Worm (Caenorhabditis elegans): ENCODE data around the gene smc-3.

Gene smc-3

ce11 chrIII:11290554-11290953, at the start of gene smc-3, which contains the start of the genes gly-9 and mib-1:
TSS of gene smc-3 (plus strand) at chrIII:11290904.
TSS of gene gly-9 (minus strand) at chrIII:11290580.
TSS of gene mib-1 (minus strand) at chrIII:11290676.
- TF ChIP-seq lin-13 (tag; optimal IDR thresholded peaks at IDR 0.05): peak; percentile 18
- TF ChIP-seq unc-62 (GFP tag; optimal IDR thresholded peaks at IDR 0.05): no peak
- peak; percentile 6 for TF ChIP-seq lsy-2 (tag; optimal IDR thresholded peaks at IDR 0.05)
- peak; percentile 24 for TF ChIP-seq nhr-237 (tag; optimal IDR thresholded peaks at IDR 0.05)
- TF ChIP-seq cnd-1 (tag; optimal IDR thresholded peaks at IDR 0.05): no peak
- TF ChIP-seq ces-1 (GFP tag; optimal IDR thresholded peaks at IDR 0.05): peak; percentile 5

- TF ChIP-seq mep-1 (tag; optimal IDR thresholded peaks at IDR 0.05): no peak
- no peak for TF ChIP-seq hlh-1 (tag; optimal IDR thresholded peaks at IDR 0.05)
- TF ChIP-seq lsy-2 (tag; optimal IDR thresholded peaks at IDR 0.05): no peak
- TF ChIP-seq lin-32 (GFP tag; optimal IDR thresholded peaks at IDR 0.05): no peak
- no peak for TF ChIP-seq nhr-28 (tag; optimal IDR thresholded peaks at IDR 0.05)
- no peak for TF ChIP-seq zip-8 (tag; optimal IDR thresholded peaks at IDR 0.05)
- TF ChIP-seq nhr-237 (tag; optimal IDR thresholded peaks at IDR 0.05): no peak
- TF ChIP-seq blmp-1 (tag; optimal IDR thresholded peaks at IDR 0.05): no peak
- no peak for TF ChIP-seq nhr-12 (tag; optimal IDR thresholded peaks at IDR 0.05)
- no peak for TF ChIP-seq snpc-4 (tag; optimal IDR thresholded peaks at IDR 0.05)
These were observed 49.0 kb upstream of the smc-3 start for ce11 chrIII:11241583-11242187.

- TF ChIP-seq ceh-39 (tag; optimal IDR thresholded peaks at IDR 0.05): no peak
- TF ChIP-seq ces-1 (GFP tag; optimal IDR thresholded peaks at IDR 0.05): peak; percentile 55
- no peak for TF ChIP-seq elt-1 (tag; optimal IDR thresholded peaks at IDR 0.05; ENCODE audit: borderline replicate concordance, insufficient read depth)
- TF ChIP-seq mep-1 (tag; optimal IDR thresholded peaks at IDR 0.05): peak; percentile 34
- TF ChIP-seq unc-62 (GFP tag; optimal IDR thresholded peaks at IDR 0.05): peak; percentile 93
- TF ChIP-seq sptf-1 (tag; optimal IDR thresholded peaks at IDR 0.05): no peak
- TF ChIP-seq lsy-2 (tag; optimal IDR thresholded peaks at IDR 0.05): peak; percentile 7
- TF ChIP-seq hlh-1 (tag; optimal IDR thresholded peaks at IDR 0.05): peak; percentile 58
- peak; percentile 56 for TF ChIP-seq pha-4 (tag; optimal IDR thresholded peaks at IDR 0.05)
- peak; percentile 41 for TF ChIP-seq nhr-237 (tag; optimal IDR thresholded peaks at IDR 0.05)
- peak; percentile 92 for TF ChIP-seq unc-120 (tag; optimal IDR thresholded peaks at IDR 0.05; ENCODE audit: poor library complexity, severe bottlenecking)
These were observed 47.3 kb upstream of the smc-3 start for ce11 chrIII:11243421-11243820.

- no peak for TF ChIP-seq mab-5 (tag; optimal IDR thresholded peaks at IDR 0.05)
- TF ChIP-seq ceh-39 (tag; optimal IDR thresholded peaks at IDR 0.05): no peak
- TF ChIP-seq lin-13 (tag; optimal IDR thresholded peaks at IDR 0.05): no peak
- TF ChIP-seq unc-39 (tag; optimal IDR thresholded peaks at IDR 0.05): no peak
- no peak for TF ChIP-seq hlh-1 (tag; optimal IDR thresholded peaks at IDR 0.05)
- no peak for TF ChIP-seq elt-1 (tag; optimal IDR thresholded peaks at IDR 0.05; ENCODE audit: borderline replicate concordance, insufficient read depth)
- no peak for TF ChIP-seq elt-3 (tag; optimal IDR thresholded peaks at IDR 0.05)
- TF ChIP-seq nhr-28 (tag; optimal IDR thresholded peaks at IDR 0.05): no peak
- no peak for TF ChIP-seq sptf-1 (tag; optimal IDR thresholded peaks at IDR 0.05)
- TF ChIP-seq flh-1 (GFP tag; optimal IDR thresholded peaks at IDR 0.05): no peak
- no peak for TF ChIP-seq ces-1 (GFP tag; optimal IDR thresholded peaks at IDR 0.05)
- no peak for TF ChIP-seq pha-4 (tag; optimal IDR thresholded peaks at IDR 0.05)
- TF ChIP-seq snpc-4 (tag; optimal IDR thresholded peaks at IDR 0.05): no peak
- no peak for TF ChIP-seq tbx-8 (GFP tag; optimal IDR thresholded peaks at IDR 0.05)
- no peak for TF ChIP-seq unc-120 (tag; optimal IDR thresholded peaks at IDR 0.05; ENCODE audit: poor library complexity, severe bottlenecking)
- no peak for TF ChIP-seq zip-8 (tag; optimal IDR thresholded peaks at IDR 0.05)
- TF ChIP-seq ham-2 (GFP tag; optimal IDR thresholded peaks at IDR 0.05): no peak
- TF ChIP-seq bed-3 (GFP tag; optimal IDR thresholded peaks at IDR 0.05): no peak
- no peak for TF ChIP-seq ceh-43 (GFP tag; optimal IDR thresholded peaks at IDR 0.05)
- TF ChIP-seq lin-32 (GFP tag; optimal IDR thresholded peaks at IDR 0.05): no peak
These were observed 46.4 kb upstream of the smc-3 start for ce11 chrIII:11244338-11244737.

ce11 chrIII:11244820-11245219, 45.9 kb upstream of the smc-3 start, which contains the start of gene rsks-1:
TSS of gene rsks-1 (plus strand) at chrIII:11245120.
- no peak for TF ChIP-seq nhr-76 (tag; optimal IDR thresholded peaks at IDR 0.05)
- no peak for TF ChIP-seq lin-13 (tag; optimal IDR thresholded peaks at IDR 0.05)
- no peak for TF ChIP-seq nhr-12 (tag; optimal IDR thresholded peaks at IDR 0.05)
- TF ChIP-seq mep-1 (tag; optimal IDR thresholded peaks at IDR 0.05): no peak

ce11 chrIII:11246588-11246987, 44.1 kb upstream of the smc-3 start:
- no peak for TF ChIP-seq nhr-237 (tag; optimal IDR thresholded peaks at IDR 0.05)
- no peak for TF ChIP-seq lin-13 (tag; optimal IDR thresholded peaks at IDR 0.05)
- TF ChIP-seq snpc-4 (tag; optimal IDR thresholded peaks at IDR 0.05): no peak
- TF ChIP-seq mab-5 (tag; optimal IDR thresholded peaks at IDR 0.05): no peak
- no peak for TF ChIP-seq cnd-1 (tag; optimal IDR thresholded peaks at IDR 0.05)
- no peak for TF ChIP-seq bed-3 (GFP tag; optimal IDR thresholded peaks at IDR 0.05)
- TF ChIP-seq unc-120 (tag; optimal IDR thresholded peaks at IDR 0.05; ENCODE audit: poor library complexity, severe bottlenecking): no peak
- TF ChIP-seq ceh-39 (tag; optimal IDR thresholded peaks at IDR 0.05): no peak
- no peak for TF ChIP-seq drap-1 (GFP tag; optimal IDR thresholded peaks at IDR 0.05)
- TF ChIP-seq unc-62 (GFP tag; optimal IDR thresholded peaks at IDR 0.05): no peak
- TF ChIP-seq unc-39 (tag; optimal IDR thresholded peaks at IDR 0.05): no peak
- no peak for TF ChIP-seq ceh-83 (GFP tag; optimal IDR thresholded peaks at IDR 0.05)

Data from whole organism, mixed stage, embryonic.